Fruit fly (Drosophila melanogaster): Measurements from ENCODE around the gene Tmf.

DNA sequence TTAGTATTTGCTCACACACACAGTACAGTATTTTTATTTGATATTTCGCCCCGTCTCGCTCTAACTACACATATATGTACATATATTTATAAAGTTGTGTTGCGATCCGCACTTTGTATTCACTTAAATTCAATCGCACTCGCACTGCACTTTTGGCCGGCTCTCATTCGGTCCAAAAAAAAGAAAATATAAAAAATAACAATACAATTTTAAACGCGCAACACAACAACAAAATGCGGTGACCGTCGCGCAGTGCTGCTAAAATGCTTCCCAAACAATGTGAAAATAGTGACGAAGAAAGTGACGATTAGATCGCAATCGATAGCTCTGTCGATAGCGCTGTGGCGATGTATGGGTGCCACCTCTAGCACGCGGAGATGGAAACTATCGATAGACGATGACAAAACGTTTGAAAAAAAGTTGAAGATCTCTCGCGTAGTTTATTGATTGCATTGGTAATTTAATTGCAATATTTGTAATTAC, 40.8 kb upstream of the Tmf start, which contains the start of the genes C3G and pod1:
- no peak for TF ChIP-seq CG6813 (GFP tag; optimal IDR thresholded peaks at IDR 0.05)
- TF ChIP-seq CG4820 (GFP tag; optimal IDR thresholded peaks at IDR 0.05) = no peak
- TF ChIP-seq Hr39 (optimal IDR thresholded peaks at IDR 0.05) = no peak
- peak; percentile 16 for TF ChIP-seq CG13424 (tag; optimal IDR thresholded peaks at IDR 0.05)
- TF ChIP-seq CG14667 (GFP tag; IDR thresholded peaks at IDR 0.05) = no peak
- TF ChIP-seq CG8281 (tag; optimal IDR thresholded peaks at IDR 0.05) = no peak
- no peak for TF ChIP-seq hth (optimal IDR thresholded peaks at IDR 0.05)

All from whole organism, embryonic.